Fruit fly (Drosophila melanogaster): ENCODE data around the gene ppk19.

- TF ChIP-seq CG34406 (GFP tag; optimal IDR thresholded peaks at IDR 0.05) (peak; percentile 16), Gug (GFP tag; IDR thresholded peaks at IDR 0.05) (peak; percentile 27; the same call in 1 of the 2 replicates), Hr39 (GFP tag; optimal IDR thresholded peaks at IDR 0.05) (peak; percentile 27), CG6276 (GFP tag; optimal IDR thresholded peaks at IDR 0.05) (no peak), CG11294 (GFP tag; IDR thresholded peaks at IDR 0.05) (0 out of 2 replicates have a peak, but pooled peaks have one; percentile 17), topi (GFP tag; optimal IDR thresholded peaks at IDR 0.05) (peak; percentile 23), CG10631 (GFP tag; optimal IDR thresholded peaks at IDR 0.05) (peak; percentile 30), CG31627 (GFP tag; optimal IDR thresholded peaks at IDR 0.05) (peak; percentile 49), Eip75B (GFP tag; optimal IDR thresholded peaks at IDR 0.05) (peak; percentile 24)
Observed at dm6 chr3R:29625883-29626282, 46.4 kb upstream of the ppk19 start.
